Worm (Caenorhabditis elegans): ENCODE measurements around the gene Y111B2A.12.

Y111B2A.12 gene

ce11 chrIII:12665500-12665907, 56.4 kb downstream of the Y111B2A.12 start:
- TF ChIP-seq nfya-1 (tag; optimal IDR thresholded peaks at IDR 0.05; ENCODE audit: insufficient read depth): peak; percentile 25
- peak; percentile 23 for TF ChIP-seq lin-15B (tag; optimal IDR thresholded peaks at IDR 0.05)
- TF ChIP-seq pha-4 (tag; optimal IDR thresholded peaks at IDR 0.05): peak; percentile 40
- peak; percentile 44 for TF ChIP-seq nhr-23 (tag; optimal IDR thresholded peaks at IDR 0.05)
- TF ChIP-seq nhr-25 (tag; optimal IDR thresholded peaks at IDR 0.05): peak; percentile 45

- no peak for TF ChIP-seq egl-5 (tag; optimal IDR thresholded peaks at IDR 0.05)
- TF ChIP-seq mml-1 (tag; optimal IDR thresholded peaks at IDR 0.05): no peak
- TF ChIP-seq nhr-77 (tag; optimal IDR thresholded peaks at IDR 0.05): no peak
- no peak for TF ChIP-seq nfya-1 (tag; optimal IDR thresholded peaks at IDR 0.05; ENCODE audit: insufficient read depth)
- TF ChIP-seq egl-27 (tag; optimal IDR thresholded peaks at IDR 0.05): no peak
- TF ChIP-seq aly-2 (tag; optimal IDR thresholded peaks at IDR 0.05): no peak
- no peak for TF ChIP-seq nhr-25 (tag; optimal IDR thresholded peaks at IDR 0.05)
- TF ChIP-seq mdl-1 (tag; optimal IDR thresholded peaks at IDR 0.05): no peak
- TF ChIP-seq lsy-12 (tag; optimal IDR thresholded peaks at IDR 0.05): no peak
- no peak for TF ChIP-seq nhr-28 (tag; optimal IDR thresholded peaks at IDR 0.05)
- no peak for TF ChIP-seq ceh-9 (tag; optimal IDR thresholded peaks at IDR 0.05)
Observed at ce11 chrIII:12668821-12669220, 59.7 kb downstream of the Y111B2A.12 start.
